Worm (Caenorhabditis elegans): ENCODE results near the gene cand-1.

DNA sequence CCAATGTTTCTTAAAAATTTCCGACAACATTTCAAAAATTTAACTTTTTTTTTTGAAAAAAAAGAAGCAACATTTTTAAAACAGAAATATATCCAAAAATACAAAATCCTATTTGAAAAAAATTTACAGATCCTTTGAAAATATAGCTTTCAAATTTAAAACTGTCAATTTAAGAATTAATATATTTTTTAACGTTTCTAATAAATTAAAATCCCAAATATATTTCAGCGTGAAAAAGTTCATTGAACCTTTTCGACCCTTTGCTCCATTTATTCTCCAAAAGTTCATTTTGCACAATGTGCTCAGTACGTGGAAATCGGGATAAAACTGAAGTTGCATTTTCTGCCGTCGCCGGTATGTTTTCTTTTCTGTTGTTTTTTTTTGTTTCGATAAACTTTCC, 30.2 kb downstream of the cand-1 start, which contains the start of gene phy-3:
- TF ChIP-seq nhr-11 (tag; optimal IDR thresholded peaks at IDR 0.05) (no peak), nhr-76 (tag; optimal IDR thresholded peaks at IDR 0.05) (no peak), jun-1 (tag; optimal IDR thresholded peaks at IDR 0.05) (no peak), elt-2 (tag; optimal IDR thresholded peaks at IDR 0.05) (no peak), nhr-237 (tag; optimal IDR thresholded peaks at IDR 0.05) (no peak), lin-39 (tag; optimal IDR thresholded peaks at IDR 0.05) (no peak), nfya-1 (tag; optimal IDR thresholded peaks at IDR 0.05; ENCODE audit: insufficient read depth) (no peak), pha-4 (tag; optimal IDR thresholded peaks at IDR 0.05) (no peak), egl-27 (tag; optimal IDR thresholded peaks at IDR 0.05) (no peak), mdl-1 (tag; optimal IDR thresholded peaks at IDR 0.05) (no peak), unc-62 (GFP tag; optimal IDR thresholded peaks at IDR 0.05) (no peak), ceh-9 (tag; optimal IDR thresholded peaks at IDR 0.05) (no peak), nhr-12 (tag; optimal IDR thresholded peaks at IDR 0.05) (no peak)
